Fruit fly (Drosophila melanogaster) whole organism, prepupa: ENCODE data around the gene PGRP-SB1.

Experiments used
- CG10631 ChIP-seq: fragments of 200-800 bp; sonication (Bioruptor generic); optimal IDR thresholded peaks from 2 replicates; lab custom pipeline; 2016; ENCODE audit warnings: missing biosample characterization, missing genetic modification characterization
- CG10669 ChIP-seq: fragments of 200-800 bp; sonication (Bioruptor generic); optimal IDR thresholded peaks from 3 replicates; lab custom pipeline; 2018; ENCODE audit warnings: missing biosample characterization, mild to moderate bottlenecking, missing genetic modification characterization, moderate library complexity
- CG11294 ChIP-seq: fragments of 200-800 bp; sonication (Bioruptor generic); IDR thresholded peaks from 2 replicates; pipeline ENCODE4 v1.3.6; 2022; ENCODE audit warnings: missing biosample characterization, missing genetic modification characterization
- CG11762 ChIP-seq: fragments of 200-800 bp; sonication (Bioruptor generic); optimal IDR thresholded peaks from 3 replicates; lab custom pipeline; 2016; ENCODE audit warnings: missing biosample characterization, missing genetic modification characterization; ENCODE audit not compliant: insufficient read depth
- CG11902 ChIP-seq: fragments of 200-800 bp; sonication (Bioruptor generic); optimal IDR thresholded peaks from 3 replicates; lab custom pipeline; 2016; ENCODE audit warnings: missing biosample characterization, missing genetic modification characterization
- CG15336 ChIP-seq: fragments of 200-800 bp; sonication (Bioruptor generic); IDR thresholded peaks from 2 replicates; pipeline ENCODE4 v1.3.6; 2022; ENCODE audit warnings: missing biosample characterization, missing genetic modification characterization
- CG16779 ChIP-seq: fragments of 200-800 bp; sonication (Bioruptor generic); optimal IDR thresholded peaks from 3 replicates; lab custom pipeline; 2017; ENCODE audit warnings: missing biosample characterization, mild to moderate bottlenecking, missing genetic modification characterization
- CG3032 ChIP-seq: fragments of 200-800 bp; optimal IDR thresholded peaks from 2 replicates; lab custom pipeline; 2019; ENCODE audit warnings: missing biosample characterization, mild to moderate bottlenecking, missing genetic modification characterization, moderate library complexity
- CG32006 ChIP-seq: fragments of 200-800 bp; sonication (Bioruptor generic); optimal IDR thresholded peaks from 3 replicates; lab custom pipeline; 2017; ENCODE audit warnings: missing biosample characterization, mild to moderate bottlenecking, missing genetic modification characterization
- CG34406 ChIP-seq: fragments of 200-800 bp; sonication (Bioruptor generic); optimal IDR thresholded peaks from 3 replicates; lab custom pipeline; 2016; ENCODE audit warnings: missing biosample characterization, missing genetic modification characterization
- CG3919 ChIP-seq: fragments of 200-800 bp; sonication (Bioruptor generic); optimal IDR thresholded peaks from 3 replicates; lab custom pipeline; 2016; ENCODE audit warnings: missing biosample characterization, missing genetic modification characterization
- CG4318 ChIP-seq: fragments of 200-800 bp; sonication (Bioruptor generic); optimal IDR thresholded peaks from 3 replicates; lab custom pipeline; 2017; ENCODE audit warnings: missing biosample characterization, mild to moderate bottlenecking, missing genetic modification characterization
- CG6276 ChIP-seq: fragments of 200-800 bp; sonication (Bioruptor generic); optimal IDR thresholded peaks from 2 replicates; lab custom pipeline; 2017; ENCODE audit warnings: missing biosample characterization, mild to moderate bottlenecking, missing genetic modification characterization
- CG6792 ChIP-seq: fragments of 200-800 bp; sonication (Bioruptor generic); optimal IDR thresholded peaks from 3 replicates; lab custom pipeline; 2016; ENCODE audit warnings: missing biosample characterization, missing genetic modification characterization
- CG6808 ChIP-seq: fragments of 200-800 bp; sonication (Bioruptor generic); optimal IDR thresholded peaks from 3 replicates; lab custom pipeline; 2017; ENCODE audit warnings: missing biosample characterization, missing genetic modification characterization, mild to moderate bottlenecking, moderate library complexity, missing genetic modification reagents
- CG7368 ChIP-seq: fragments of 200-800 bp; sonication (Bioruptor generic); optimal IDR thresholded peaks from 3 replicates; lab custom pipeline; 2016; ENCODE audit warnings: missing biosample characterization, missing genetic modification characterization
- CG8119 ChIP-seq: fragments of 200-800 bp; sonication (Bioruptor generic); IDR thresholded peaks from 3 replicates; pipeline ENCODE4 v1.3.6; 2022; ENCODE audit warnings: missing biosample characterization, missing genetic modification characterization
- CG8319 ChIP-seq: fragments of 200-800 bp; sonication (Bioruptor generic); optimal IDR thresholded peaks from 3 replicates; lab custom pipeline; 2016; ENCODE audit warnings: missing biosample characterization, missing genetic modification characterization
- CG8632 ChIP-seq: fragments of 200-800 bp; sonication (Bioruptor generic); optimal IDR thresholded peaks from 3 replicates; lab custom pipeline; 2016; ENCODE audit warnings: missing biosample characterization, missing genetic modification characterization
- Eip75B ChIP-seq: fragments of 200-800 bp; sonication (Bioruptor generic); optimal IDR thresholded peaks from 3 replicates; lab custom pipeline; 2016; ENCODE audit warnings: missing biosample characterization, missing genetic modification characterization
- Eip78C ChIP-seq: fragments of 200-800 bp; sonication (Bioruptor generic); peaks from one replicate; lab custom pipeline; 2016; ENCODE audit warnings: missing biosample characterization, missing genetic modification characterization
- Eip93F ChIP-seq: fragments of 200-800 bp; sonication (Bioruptor generic); optimal IDR thresholded peaks from 2 replicates; lab custom pipeline; 2016; ENCODE audit warnings: missing biosample characterization, mild to moderate bottlenecking, missing genetic modification characterization
- Ets21C ChIP-seq: fragments of 200-800 bp; sonication (Bioruptor generic); optimal IDR thresholded peaks from 3 replicates; lab custom pipeline; 2016; ENCODE audit warnings: missing biosample characterization, missing genetic modification characterization
- Ets96B ChIP-seq: fragments of 200-800 bp; optimal IDR thresholded peaks from 2 replicates; lab custom pipeline; 2019; ENCODE audit warnings: missing biosample characterization, mild to moderate bottlenecking, missing genetic modification characterization, moderate library complexity
- Gug ChIP-seq: fragments of 200-800 bp; sonication (Bioruptor generic); IDR thresholded peaks from 2 replicates; pipeline ENCODE4 v1.3.6; 2022; ENCODE audit warnings: missing biosample characterization, missing genetic modification characterization
- Hr39 ChIP-seq: fragments of 200-800 bp; sonication (Bioruptor generic); optimal IDR thresholded peaks from 2 replicates; lab custom pipeline; 2016; ENCODE audit warnings: missing biosample characterization, missing genetic modification characterization
- Met ChIP-seq: fragments of 200-800 bp; sonication (Bioruptor generic); optimal IDR thresholded peaks from 3 replicates; lab custom pipeline; 2016; ENCODE audit warnings: missing biosample characterization, missing genetic modification characterization
- OdsH ChIP-seq: fragments of 200-800 bp; sonication (Bioruptor generic); optimal IDR thresholded peaks from 3 replicates; lab custom pipeline; 2016; ENCODE audit warnings: missing biosample characterization, missing genetic modification characterization
- Smox ChIP-seq: fragments of 200-800 bp; sonication (Bioruptor generic); optimal IDR thresholded peaks from 3 replicates; lab custom pipeline; 2016; ENCODE audit warnings: missing biosample characterization, missing genetic modification characterization
- Sox102F ChIP-seq: fragments of 200-800 bp; sonication (Bioruptor generic); optimal IDR thresholded peaks from 2 replicates; lab custom pipeline; 2016; ENCODE audit warnings: missing biosample characterization, mild to moderate bottlenecking, missing genetic modification characterization
- Sox14 ChIP-seq: fragments of 200-800 bp; sonication (Bioruptor generic); optimal IDR thresholded peaks from 3 replicates; lab custom pipeline; 2016; ENCODE audit warnings: missing biosample characterization, missing genetic modification characterization
- achi ChIP-seq: fragments of 200-800 bp; sonication (Bioruptor generic); optimal IDR thresholded peaks from 3 replicates; lab custom pipeline; 2016; ENCODE audit warnings: missing biosample characterization, missing genetic modification characterization
- acj6 ChIP-seq: fragments of 200-800 bp; sonication (Bioruptor generic); optimal IDR thresholded peaks from 3 replicates; lab custom pipeline; 2016; ENCODE audit warnings: missing biosample characterization, missing genetic modification characterization
- cyc ChIP-seq: fragments of 200-800 bp; sonication (Bioruptor generic); optimal IDR thresholded peaks from 3 replicates; lab custom pipeline; 2016; ENCODE audit warnings: missing biosample characterization, missing genetic modification characterization
- dac ChIP-seq: fragments of 200-800 bp; sonication (Bioruptor generic); optimal IDR thresholded peaks from 2 replicates; lab custom pipeline; 2017; ENCODE audit warnings: missing biosample characterization, mild to moderate bottlenecking, missing genetic modification characterization
- dsx ChIP-seq: fragments of 200-800 bp; optimal IDR thresholded peaks from 3 replicates; lab custom pipeline; 2019; ENCODE audit warnings: missing biosample characterization, mild to moderate bottlenecking, missing genetic modification characterization, moderate library complexity; ENCODE audit not compliant: poor library complexity, severe bottlenecking
- eg ChIP-seq: fragments of 200-800 bp; sonication (Bioruptor generic); IDR thresholded peaks from 3 replicates; pipeline ENCODE4 v1.3.6; 2022; ENCODE audit warnings: missing biosample characterization, missing genetic modification characterization
- esn ChIP-seq: fragments of 200-800 bp; sonication (Bioruptor generic); optimal IDR thresholded peaks from 2 replicates; lab custom pipeline; 2016; ENCODE audit warnings: missing biosample characterization, mild to moderate bottlenecking, missing genetic modification characterization, moderate library complexity
- fd59A ChIP-seq: fragments of 200-800 bp; sonication (Bioruptor generic); optimal IDR thresholded peaks from 2 replicates; lab custom pipeline; 2017; ENCODE audit warnings: missing biosample characterization, mild to moderate bottlenecking, missing genetic modification characterization, missing genetic modification reagents
- fd85E ChIP-seq: fragments of 200-800 bp; sonication (Bioruptor generic); optimal IDR thresholded peaks from 3 replicates; lab custom pipeline; 2016; ENCODE audit warnings: missing biosample characterization, missing genetic modification characterization
- net ChIP-seq: fragments of 200-800 bp; sonication (Bioruptor generic); optimal IDR thresholded peaks from 3 replicates; lab custom pipeline; 2016; ENCODE audit warnings: missing biosample characterization, missing genetic modification characterization
- pdm3 ChIP-seq: fragments of 200-800 bp; sonication (Bioruptor generic); optimal IDR thresholded peaks from 3 replicates; lab custom pipeline; 2016; ENCODE audit warnings: missing biosample characterization, missing genetic modification characterization
- spab ChIP-seq: fragments of 200-800 bp; sonication (Bioruptor generic); optimal IDR thresholded peaks from 2 replicates; lab custom pipeline; 2017; ENCODE audit warnings: missing biosample characterization, mild to moderate bottlenecking, missing genetic modification characterization, missing genetic modification reagents
- ss ChIP-seq, 2 experiments: fragments of 200-800 bp; sonication (Bioruptor generic); optimal IDR thresholded peaks; 2 replicates in 1 of 2; 3 replicates in 1 of 2; lab custom pipeline; 2017 to 2018; ENCODE audit warnings: mild to moderate bottlenecking in 2 of 2, missing biosample characterization in 2 of 2, missing genetic modification characterization in 2 of 2, moderate library complexity in 1 of 2
- svp ChIP-seq: fragments of 200-800 bp; sonication (Bioruptor generic); peaks from one replicate; lab custom pipeline; 2016; ENCODE audit warnings: missing biosample characterization, missing genetic modification characterization
- topi ChIP-seq: fragments of 200-800 bp; sonication (Bioruptor generic); optimal IDR thresholded peaks from 3 replicates; lab custom pipeline; 2016; ENCODE audit warnings: missing biosample characterization, missing genetic modification characterization
- vri ChIP-seq: fragments of 200-800 bp; sonication (Bioruptor generic); optimal IDR thresholded peaks from 3 replicates; lab custom pipeline; 2016; ENCODE audit warnings: missing biosample characterization, mild to moderate bottlenecking, missing genetic modification characterization

The PGRP-SB1 gene

DNA sequence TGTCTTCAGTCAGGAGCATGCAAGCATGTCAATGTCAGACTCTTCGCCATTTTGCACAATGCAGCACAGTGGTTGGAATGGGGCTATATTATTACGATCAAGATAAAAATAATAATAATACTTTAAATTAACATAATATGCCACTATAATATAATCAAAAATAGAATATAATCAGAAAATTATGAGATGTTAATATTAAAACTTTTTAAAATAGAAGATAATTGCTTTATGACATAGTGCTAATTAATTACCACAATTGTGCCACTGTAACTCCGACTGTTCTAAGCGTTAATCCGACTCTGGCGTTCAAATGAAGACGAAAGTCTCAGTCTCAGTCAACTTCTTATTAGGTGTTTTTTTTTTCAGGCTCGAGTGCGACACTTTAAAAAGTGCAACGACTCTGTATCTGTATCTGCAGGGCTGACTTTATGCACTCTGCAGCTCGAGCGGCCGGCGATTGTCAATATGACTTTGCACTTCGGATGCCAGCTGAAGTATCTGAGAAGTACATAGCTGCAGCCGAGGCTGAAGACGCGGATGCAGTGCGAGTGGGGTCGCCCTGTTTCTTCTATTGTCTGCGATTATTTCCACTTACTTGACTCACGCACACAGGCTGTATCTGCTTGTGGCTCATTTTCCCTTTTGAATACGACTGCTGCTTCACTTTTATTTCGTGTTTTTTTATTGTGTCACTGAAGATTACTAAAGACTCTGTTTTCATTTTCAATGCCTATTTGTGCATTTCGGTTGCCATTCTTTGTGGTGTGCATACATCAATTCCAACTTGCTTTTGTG lies 34.6 kb upstream of the PGRP-SB1 start (continued):
- peak; percentile 43 for TF ChIP-seq esn (GFP tag; lab: Kevin White, UChicago)
- peak; percentile 45 for TF ChIP-seq CG4318 (GFP tag; lab: Kevin White, UChicago)
- no peak for TF ChIP-seq CG8319 (GFP tag; lab: Kevin White, UChicago)
- TF ChIP-seq dac (GFP tag; lab: Kevin White, UChicago): no peak
- TF ChIP-seq pdm3 (GFP tag; lab: Kevin White, UChicago): peak; percentile 69
- peak; percentile 55 for TF ChIP-seq fd59A (GFP tag; lab: Kevin White, UChicago)
- peak; percentile 33 for TF ChIP-seq Sox102F (GFP tag; lab: Kevin White, UChicago)
- TF ChIP-seq OdsH (GFP tag; lab: Kevin White, UChicago): peak; percentile 67
- peak; percentile 79 for TF ChIP-seq Ets96B (tag; lab: Kevin White, UChicago)
- no peak for TF ChIP-seq Hr39 (GFP tag; lab: Kevin White, UChicago)
- peak; percentile 88 for TF ChIP-seq CG8119 (GFP tag; lab: Robert Waterston, UW)
- TF ChIP-seq CG6276 (GFP tag; lab: Kevin White, UChicago): peak; percentile 29
- peak; percentile 56 for TF ChIP-seq CG10669 (GFP tag; lab: Kevin White, UChicago)

- TF ChIP-seq CG34406: no peak
- peak; percentile 8 for TF ChIP-seq CG10631 (GFP tag; lab: Kevin White, UChicago)
- no peak for TF ChIP-seq CG16779 (tag; lab: Kevin White, UChicago)
- TF ChIP-seq CG15336 (GFP tag; lab: Robert Waterston, UW): 0 out of 2 replicates have a peak, but pooled peaks have one; percentile 22
- no peak for TF ChIP-seq CG8319 (GFP tag; lab: Kevin White, UChicago)
- no peak for TF ChIP-seq Smox (GFP tag; lab: Kevin White, UChicago)
- TF ChIP-seq CG32006: peak; percentile 29
- no peak for TF ChIP-seq CG7368
- TF ChIP-seq acj6 (GFP tag; lab: Kevin White, UChicago): peak; percentile 27
- no peak for TF ChIP-seq Eip78C
- TF ChIP-seq dsx (GFP tag; lab: Kevin White, UChicago): no peak
- no peak for TF ChIP-seq net (GFP tag; lab: Kevin White, UChicago)
- no peak for TF ChIP-seq eg (GFP tag; lab: Robert Waterston, UW)
- peak; percentile 37 for TF ChIP-seq svp (GFP tag; lab: Kevin White, UChicago)
- TF ChIP-seq CG6792 (GFP tag; lab: Kevin White, UChicago): no peak
- TF ChIP-seq cyc (GFP tag; lab: Kevin White, UChicago): no peak
- no peak for TF ChIP-seq ss (GFP tag; optimal IDR thresholded peaks at IDR 0.05; lab: Kevin White, UChicago)
- TF ChIP-seq CG11902 (GFP tag; lab: Kevin White, UChicago): no peak
- TF ChIP-seq Gug (GFP tag; lab: Robert Waterston, UW): no peak
- TF ChIP-seq CG3919 (GFP tag; lab: Kevin White, UChicago): no peak
- TF ChIP-seq Sox14 (GFP tag; lab: Kevin White, UChicago): no peak
- no peak for TF ChIP-seq Sox102F (GFP tag; lab: Kevin White, UChicago)
- no peak for TF ChIP-seq pdm3 (GFP tag; lab: Kevin White, UChicago)
- TF ChIP-seq esn (GFP tag; lab: Kevin White, UChicago): no peak
- peak; percentile 12 for TF ChIP-seq Hr39 (GFP tag; lab: Kevin White, UChicago)
- TF ChIP-seq Eip75B: no peak
- TF ChIP-seq Ets21C: no peak
- no peak for TF ChIP-seq Eip93F (GFP tag; lab: Kevin White, UChicago)
- no peak for TF ChIP-seq CG6276 (GFP tag; lab: Kevin White, UChicago)
- no peak for TF ChIP-seq fd85E
- TF ChIP-seq CG11294: no peak
- TF ChIP-seq spab (GFP tag; lab: Kevin White, UChicago): no peak
- no peak for TF ChIP-seq CG6808 (GFP tag; lab: Kevin White, UChicago)
- no peak for TF ChIP-seq topi
- no peak for TF ChIP-seq CG8632 (GFP tag; lab: Kevin White, UChicago)
- TF ChIP-seq OdsH (GFP tag; lab: Kevin White, UChicago): peak; percentile 11
- TF ChIP-seq Met (GFP tag; lab: Kevin White, UChicago): no peak
- no peak for TF ChIP-seq dac (GFP tag; lab: Kevin White, UChicago)
- no peak for TF ChIP-seq vri (GFP tag; lab: Kevin White, UChicago)
- no peak for TF ChIP-seq CG11762 (GFP tag; lab: Kevin White, UChicago)
- no peak for TF ChIP-seq achi
- TF ChIP-seq fd59A (GFP tag; lab: Kevin White, UChicago): no peak
- 0 out of 3 replicates have a peak, but pooled peaks have one; percentile 19 for TF ChIP-seq CG8119 (GFP tag; lab: Robert Waterston, UW)
- TF ChIP-seq CG3032: no peak
Measured at dm6 chr3L:16760274-16760673, 32.5 kb upstream of the PGRP-SB1 start.
